Worm (Caenorhabditis elegans): Measurements from ENCODE around the gene ztf-1.

Gene ztf-1

ce11 chrIII:8780473-8780872, 11.7 kb downstream of the ztf-1 start (continued):
- no peak for TF ChIP-seq nhr-237 (tag; optimal IDR thresholded peaks at IDR 0.05)
- peak in 2 of 3 experiments; percentile 33 to 43 for TF ChIP-seq dpl-1 (GFP tag; optimal IDR thresholded peaks at IDR 0.05)
- no peak for TF ChIP-seq fkh-8 (tag; optimal IDR thresholded peaks at IDR 0.05)
- peak; percentile 79 for TF ChIP-seq snu-23 (GFP tag; optimal IDR thresholded peaks at IDR 0.05)
- TF ChIP-seq unc-30 (tag; optimal IDR thresholded peaks at IDR 0.05): no peak
- no peak for TF ChIP-seq F16B12.6 (tag; optimal IDR thresholded peaks at IDR 0.05)
- TF ChIP-seq lin-15B (tag; optimal IDR thresholded peaks at IDR 0.05): no peak
- TF ChIP-seq ets-5 (GFP tag; IDR thresholded peaks at IDR 0.05): no peak
- peak in 1 of 3 experiments; percentile 20 for TF ChIP-seq ceh-82 (tag; optimal IDR thresholded peaks at IDR 0.05)
- TF ChIP-seq fkh-10 (GFP tag; optimal IDR thresholded peaks at IDR 0.05): no peak
- TF ChIP-seq elt-3 (tag; optimal IDR thresholded peaks at IDR 0.05): peak in 2 of 6 experiments; percentile 76 to 89
- TF ChIP-seq irx-1 (tag; optimal IDR thresholded peaks at IDR 0.05): no peak
- TF ChIP-seq ztf-4 (tag; optimal IDR thresholded peaks at IDR 0.05): peak; percentile 15
- no peak for TF ChIP-seq nhr-28 (tag; optimal IDR thresholded peaks at IDR 0.05)
- no peak for TF ChIP-seq pax-3 (tag; optimal IDR thresholded peaks at IDR 0.05)
- TF ChIP-seq mab-9 (GFP tag; IDR thresholded peaks at IDR 0.05): no peak
- no peak for TF ChIP-seq lin-39 (tag; optimal IDR thresholded peaks at IDR 0.05)
- no peak for TF ChIP-seq pag-3 (tag; optimal IDR thresholded peaks at IDR 0.05; ENCODE audit: borderline replicate concordance, insufficient read depth)
- peak; percentile 27 for TF ChIP-seq lir-3 (tag; optimal IDR thresholded peaks at IDR 0.05; ENCODE audit: poor library complexity)
- no peak for TF ChIP-seq unc-98 (GFP tag; IDR thresholded peaks at IDR 0.05)
- peak; percentile 47 for TF ChIP-seq mep-1 (tag; optimal IDR thresholded peaks at IDR 0.05)
- no peak for TF ChIP-seq tlp-1 (tag; optimal IDR thresholded peaks at IDR 0.05)
- TF ChIP-seq ama-1 (optimal IDR thresholded peaks at IDR 0.05): no peak
- TF ChIP-seq jun-1 (tag; optimal IDR thresholded peaks at IDR 0.05): peak; percentile 53
- TF ChIP-seq lin-13 (GFP tag; optimal IDR thresholded peaks at IDR 0.05): no peak
- no peak for TF ChIP-seq pqm-1 (tag; optimal IDR thresholded peaks at IDR 0.05)
- TF ChIP-seq fkh-4 (tag; optimal IDR thresholded peaks at IDR 0.05; ENCODE audit: borderline replicate concordance): no peak
- TF ChIP-seq swsn-7 (tag; optimal IDR thresholded peaks at IDR 0.05): no peak
- no peak for TF ChIP-seq dsc-1 (tag; optimal IDR thresholded peaks at IDR 0.05)
- TF ChIP-seq sox-4 (tag; optimal IDR thresholded peaks at IDR 0.05): no peak
- TF ChIP-seq nhr-12 (tag; optimal IDR thresholded peaks at IDR 0.05): no peak
- TF ChIP-seq skn-1 (tag; optimal IDR thresholded peaks at IDR 0.05): peak; percentile 21
- no peak for TF ChIP-seq ceh-90 (tag; optimal IDR thresholded peaks at IDR 0.05)
- peak; percentile 81 for TF ChIP-seq blmp-1 (tag; optimal IDR thresholded peaks at IDR 0.05)
- TF ChIP-seq ztf-11 (tag; optimal IDR thresholded peaks at IDR 0.05): no peak
- TF ChIP-seq isw-1 (GFP tag; IDR thresholded peaks at IDR 0.05): no peak

- TF ChIP-seq ceh-88 (GFP tag; IDR thresholded peaks at IDR 0.05): no peak
Observed at ce11 chrIII:8779912-8780311, 12.2 kb downstream of the ztf-1 start, which contains the start of gene K02D10.4. Gene K02D10.4 (minus strand): TSS chrIII:8780012.

- TF ChIP-seq unc-130 (tag; optimal IDR thresholded peaks at IDR 0.05) (no peak), pqm-1 (tag; optimal IDR thresholded peaks at IDR 0.05) (no peak), aha-1 (tag; optimal IDR thresholded peaks at IDR 0.05) (no peak), nhr-77 (tag; optimal IDR thresholded peaks at IDR 0.05) (no peak), ets-5 (GFP tag; IDR thresholded peaks at IDR 0.05) (no peak), ztf-11 (tag; optimal IDR thresholded peaks at IDR 0.05) (no peak), nhr-12 (tag; optimal IDR thresholded peaks at IDR 0.05) (no peak), mdl-1 (tag; optimal IDR thresholded peaks at IDR 0.05) (no peak), nhr-71 (tag; optimal IDR thresholded peaks at IDR 0.05) (no peak), fkh-10 (GFP tag; optimal IDR thresholded peaks at IDR 0.05) (no peak), nhr-28 (tag; optimal IDR thresholded peaks at IDR 0.05) (no peak), hlh-17 (GFP tag; optimal IDR thresholded peaks at IDR 0.05; ENCODE audit: borderline replicate concordance) (no peak)
Observed at ce11 chrIII:8775953-8776352, 16.2 kb downstream of the ztf-1 start, which contains the start of gene snap-29. Gene snap-29 (plus strand): TSS chrIII:8776253.
